Worm (Caenorhabditis elegans): ENCODE measurements around the gene ddo-1.
A peak's percentile ranks its signal among the peaks of the same experiment; 100 is the strongest.

DNA sequence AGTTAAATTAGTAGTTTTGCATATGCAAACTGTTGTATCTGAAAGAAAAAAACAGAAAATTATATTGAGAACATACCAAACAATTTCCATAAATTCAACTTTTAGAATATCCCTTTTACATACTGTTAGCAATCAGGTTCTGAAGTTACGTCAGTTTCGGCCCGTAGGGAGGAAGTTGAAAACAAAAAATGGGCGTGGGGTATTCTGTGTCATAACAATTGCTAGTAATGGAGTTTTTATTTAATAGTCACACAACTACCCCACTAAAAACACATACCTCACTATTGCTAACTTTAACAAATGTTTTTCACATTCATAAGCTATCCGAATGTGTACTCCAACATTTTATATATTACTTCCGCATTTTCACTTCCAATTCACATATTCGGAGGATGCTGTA is 44.8 kb upstream of the ddo-1 start, which contains the start of gene srh-300:
- TF ChIP-seq ztf-11 (tag; optimal IDR thresholded peaks at IDR 0.05): no peak
- TF ChIP-seq duxl-1 (tag; optimal IDR thresholded peaks at IDR 0.05; ENCODE audit: poor library complexity): no peak
- no peak for TF ChIP-seq nhr-10 (tag; optimal IDR thresholded peaks at IDR 0.05)
- TF ChIP-seq nhr-237 (tag; optimal IDR thresholded peaks at IDR 0.05): no peak
- TF ChIP-seq aly-2 (tag; optimal IDR thresholded peaks at IDR 0.05): no peak
- TF ChIP-seq unc-62 (GFP tag; optimal IDR thresholded peaks at IDR 0.05 in 1 of 2): peak in 1 of 2 experiments; percentile 10
- TF ChIP-seq unc-62 (tag; optimal IDR thresholded peaks at IDR 0.05): no peak
- TF ChIP-seq zip-11 (GFP tag; IDR thresholded peaks at IDR 0.05): no peak
- no peak for TF ChIP-seq unc-130 (GFP tag; optimal IDR thresholded peaks at IDR 0.05)
- no peak for TF ChIP-seq dmd-6 (GFP tag; IDR thresholded peaks at IDR 0.05)
- no peak for TF ChIP-seq egl-27 (tag; optimal IDR thresholded peaks at IDR 0.05)

Data from whole organism, L4 larva.